Fruit fly (Drosophila melanogaster): ENCODE data around the gene Dsp1.

DNA sequence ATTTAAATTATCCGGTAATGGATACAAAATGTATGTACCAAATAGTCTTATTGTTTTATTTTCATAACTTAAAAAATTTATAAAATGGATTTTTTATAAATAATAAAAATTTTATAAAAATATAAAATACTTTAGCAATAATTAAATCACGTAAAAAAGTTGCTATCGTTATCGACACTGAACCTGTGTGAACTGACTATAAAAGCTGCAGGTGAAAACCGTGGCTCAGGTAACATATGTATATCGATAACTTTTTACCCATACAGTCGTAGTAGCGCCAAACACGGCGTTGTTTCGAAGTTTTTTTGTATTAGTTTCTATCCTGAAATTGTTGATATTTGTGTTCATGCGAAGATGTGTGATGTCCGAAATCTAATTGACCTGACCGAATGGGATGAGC lies 29.8 kb upstream of the Dsp1 start, which contains the start of gene CG3679:
- TF ChIP-seq EcR (GFP tag; optimal IDR thresholded peaks at IDR 0.05) (no peak), usp (GFP tag; optimal IDR thresholded peaks at IDR 0.05) (no peak), pan (optimal IDR thresholded peaks at IDR 0.05) (no peak)

Measured in whole organism.